Worm (Caenorhabditis elegans) whole organism, mixed stage, embryonic: ENCODE data around the gene cnnm-3.

Experiments used
- M03D4.4 ChIP-seq: sonication (generic microtip); optimal IDR thresholded peaks from 2 replicates; lab custom pipeline; 2017; ENCODE audit warnings: mild to moderate bottlenecking, missing genetic modification characterization, missing compliant biosample characterization
- bed-3 ChIP-seq: fragments of 200-800 bp; sonication (Bioruptor generic); optimal IDR thresholded peaks from 3 replicates; lab custom pipeline; 2018; ENCODE audit warnings: mild to moderate bottlenecking, missing genetic modification characterization, moderate library complexity, missing compliant biosample characterization
- blmp-1 ChIP-seq: fragments of 150-350 bp; optimal IDR thresholded peaks from 2 replicates; lab custom pipeline; 2014; ENCODE audit warnings: missing biosample characterization, missing genetic modification characterization
- ceh-39 ChIP-seq: fragments of 150-350 bp; optimal IDR thresholded peaks from 2 replicates; lab custom pipeline; 2014; ENCODE audit warnings: missing biosample characterization, missing genetic modification characterization
- ceh-43 ChIP-seq: fragments of 200-800 bp; sonication (Bioruptor generic); optimal IDR thresholded peaks from 2 replicates; lab custom pipeline; 2018; ENCODE audit warnings: mild to moderate bottlenecking, missing genetic modification characterization, moderate library complexity, missing compliant biosample characterization
- ceh-83 ChIP-seq: fragments of 200-800 bp; sonication (Bioruptor generic); optimal IDR thresholded peaks from 2 replicates; lab custom pipeline; 2018; ENCODE audit warnings: mild to moderate bottlenecking, missing genetic modification characterization, missing compliant biosample characterization
- ces-1 ChIP-seq: fragments of 150-350 bp; optimal IDR thresholded peaks from 2 replicates; lab custom pipeline; 2014; ENCODE audit warnings: missing biosample characterization, missing genetic modification reagents, missing genetic modification characterization
- cnd-1 ChIP-seq: fragments of 200-800 bp; sonication (Bioruptor generic); optimal IDR thresholded peaks from 2 replicates; lab custom pipeline; 2018; ENCODE audit warnings: mild to moderate bottlenecking, missing genetic modification characterization, missing compliant biosample characterization
- drap-1 ChIP-seq: fragments of 200-800 bp; sonication (Bioruptor generic); optimal IDR thresholded peaks from 3 replicates; lab custom pipeline; 2018; ENCODE audit warnings: mild to moderate bottlenecking, missing genetic modification characterization, missing compliant biosample characterization
- elt-1 ChIP-seq: sonication (generic microtip); optimal IDR thresholded peaks from 2 replicates; lab custom pipeline; 2017; ENCODE audit warnings: missing genetic modification characterization, mild to moderate bottlenecking, missing compliant biosample characterization, antibody characterized with exemption, moderate library complexity, borderline replicate concordance; ENCODE audit not compliant: insufficient read depth
- elt-3 ChIP-seq: fragments of 150-350 bp; optimal IDR thresholded peaks from 2 replicates; lab custom pipeline; 2014; ENCODE audit warnings: missing biosample characterization, missing genetic modification characterization
- flh-1 ChIP-seq: fragments of 200-800 bp; sonication (Bioruptor generic); optimal IDR thresholded peaks from 2 replicates; lab custom pipeline; 2018; ENCODE audit warnings: mild to moderate bottlenecking, missing genetic modification characterization, moderate library complexity, missing compliant biosample characterization
- hlh-1 ChIP-seq: fragments of 150-350 bp; optimal IDR thresholded peaks from 2 replicates; lab custom pipeline; 2014; ENCODE audit warnings: missing biosample characterization, missing genetic modification reagents, missing genetic modification characterization
- lin-13 ChIP-seq: fragments of 150-350 bp; optimal IDR thresholded peaks from 2 replicates; lab custom pipeline; 2014; ENCODE audit warnings: missing biosample characterization, missing genetic modification characterization
- lin-32 ChIP-seq: fragments of 200-800 bp; sonication (Bioruptor generic); optimal IDR thresholded peaks from 2 replicates; lab custom pipeline; 2018; ENCODE audit warnings: mild to moderate bottlenecking, missing genetic modification characterization, missing compliant biosample characterization
- mab-5 ChIP-seq: fragments of 150-350 bp; optimal IDR thresholded peaks from 2 replicates; lab custom pipeline; 2014; ENCODE audit warnings: missing biosample characterization, missing genetic modification characterization
- mep-1 ChIP-seq: fragments of 150-350 bp; optimal IDR thresholded peaks from 2 replicates; lab custom pipeline; 2017; ENCODE audit warnings: missing biosample characterization, missing genetic modification reagents, missing genetic modification characterization, inconsistent platforms
- mls-2 ChIP-seq: sonication (generic microtip); optimal IDR thresholded peaks from 2 replicates; lab custom pipeline; 2016; ENCODE audit warnings: mild to moderate bottlenecking, missing genetic modification characterization, moderate library complexity, missing compliant biosample characterization
- nhr-12 ChIP-seq: fragments of 150-350 bp; optimal IDR thresholded peaks from 2 replicates; lab custom pipeline; 2014; ENCODE audit warnings: missing biosample characterization, missing genetic modification characterization
- nhr-2 ChIP-seq: fragments of 150-350 bp; optimal IDR thresholded peaks from 2 replicates; lab custom pipeline; 2014; ENCODE audit warnings: missing biosample characterization, missing genetic modification characterization
- nhr-237 ChIP-seq: fragments of 150-350 bp; optimal IDR thresholded peaks from 2 replicates; lab custom pipeline; 2014; ENCODE audit warnings: missing biosample characterization, missing genetic modification characterization
- nhr-28 ChIP-seq: fragments of 150-350 bp; optimal IDR thresholded peaks from 2 replicates; lab custom pipeline; 2014; ENCODE audit warnings: missing biosample characterization, missing genetic modification characterization
- nhr-76 ChIP-seq: sonication (generic microtip); optimal IDR thresholded peaks from 2 replicates; lab custom pipeline; 2017; ENCODE audit warnings: missing biosample characterization, missing genetic modification characterization
- pha-4 ChIP-seq: fragments of 150-350 bp; optimal IDR thresholded peaks from 2 replicates; lab custom pipeline; 2018; ENCODE audit warnings: missing biosample characterization, missing genetic modification reagents, missing genetic modification characterization
- sem-2 ChIP-seq: fragments of 200-800 bp; sonication (Bioruptor generic); optimal IDR thresholded peaks from 2 replicates; lab custom pipeline; 2018; ENCODE audit warnings: mild to moderate bottlenecking, missing genetic modification characterization, missing compliant biosample characterization
- sptf-1 ChIP-seq: sonication (generic microtip); optimal IDR thresholded peaks from 2 replicates; lab custom pipeline; 2017; ENCODE audit warnings: mild to moderate bottlenecking, missing genetic modification characterization, moderate library complexity, missing compliant biosample characterization
- tbx-8 ChIP-seq: fragments of 200-800 bp; sonication (Bioruptor generic); optimal IDR thresholded peaks from 2 replicates; lab custom pipeline; 2018; ENCODE audit warnings: mild to moderate bottlenecking, missing genetic modification characterization, moderate library complexity, missing compliant biosample characterization
- unc-120 ChIP-seq: sonication (generic microtip); optimal IDR thresholded peaks from 2 replicates; lab custom pipeline; 2017; ENCODE audit warnings: missing genetic modification characterization, missing compliant biosample characterization; ENCODE audit not compliant: poor library complexity, severe bottlenecking
- unc-39 ChIP-seq: fragments of 150-350 bp; optimal IDR thresholded peaks from 2 replicates; lab custom pipeline; 2014; ENCODE audit warnings: missing biosample characterization, missing genetic modification characterization
- unc-62 ChIP-seq: fragments of 150-350 bp; optimal IDR thresholded peaks from 2 replicates; lab custom pipeline; 2014; ENCODE audit warnings: missing biosample characterization, missing genetic modification reagents, missing genetic modification characterization
- zip-8 ChIP-seq: fragments of 150-350 bp; optimal IDR thresholded peaks from 2 replicates; lab custom pipeline; 2014; ENCODE audit warnings: missing biosample characterization, missing genetic modification characterization
- ztf-11 ChIP-seq: fragments of 150-350 bp; optimal IDR thresholded peaks from 2 replicates; lab custom pipeline; 2014; ENCODE audit warnings: missing biosample characterization, missing genetic modification characterization

Gene cnnm-3

ce11 chrX:3018505-3018996 is 27.1 kb downstream of the cnnm-3 start, which contains the start of gene flp-18:
TSS of gene flp-18 (minus strand) at chrX:3018555.
- no peak for TF ChIP-seq pha-4 (tag; lab: Kevin White, UChicago)
- TF ChIP-seq ceh-43 (GFP tag; lab: Kevin White, UChicago), result no peak
- no peak for TF ChIP-seq hlh-1 (tag; lab: Kevin White, UChicago)
- TF ChIP-seq cnd-1 (tag; lab: Kevin White, UChicago), result no peak
- TF ChIP-seq elt-3, result no peak
- no peak for TF ChIP-seq blmp-1 (tag; lab: Kevin White, UChicago)
- TF ChIP-seq mep-1 (tag; lab: Kevin White, UChicago), result no peak
- no peak for TF ChIP-seq tbx-8 (GFP tag; lab: Kevin White, UChicago)
- no peak for TF ChIP-seq drap-1 (GFP tag; lab: Kevin White, UChicago)
- no peak for TF ChIP-seq mab-5 (tag; lab: Kevin White, UChicago)

ce11 chrX:3009190-3009589 is 36.5 kb downstream of the cnnm-3 start, which contains the start of gene Y48D7A.1:
TSS of gene Y48D7A.1 (plus strand) at chrX:3009490.
- no peak for TF ChIP-seq hlh-1 (tag; lab: Kevin White, UChicago)
- no peak for TF ChIP-seq ceh-83 (GFP tag; lab: Kevin White, UChicago)
- TF ChIP-seq unc-120 (tag; lab: Kevin White, UChicago), result no peak
- TF ChIP-seq ztf-11, result no peak
- TF ChIP-seq zip-8, result no peak
- TF ChIP-seq mls-2, result no peak
- TF ChIP-seq mab-5 (tag; lab: Kevin White, UChicago), result no peak
- TF ChIP-seq unc-39, result no peak
- no peak for TF ChIP-seq tbx-8 (GFP tag; lab: Kevin White, UChicago)
- no peak for TF ChIP-seq nhr-2 (tag; lab: Kevin White, UChicago)
- TF ChIP-seq bed-3 (GFP tag; lab: Kevin White, UChicago), result no peak
- no peak for TF ChIP-seq nhr-12
- no peak for TF ChIP-seq ceh-39 (tag; lab: Kevin White, UChicago)
- TF ChIP-seq sptf-1, result no peak
- no peak for TF ChIP-seq nhr-28 (tag; lab: Kevin White, UChicago)
- TF ChIP-seq unc-62 (GFP tag; lab: Kevin White, UChicago), result no peak
- no peak for TF ChIP-seq blmp-1 (tag; lab: Kevin White, UChicago)
- no peak for TF ChIP-seq elt-1 (tag; lab: Kevin White, UChicago)
- TF ChIP-seq lin-13 (tag; lab: Kevin White, UChicago), result no peak
- no peak for TF ChIP-seq M03D4.4 (tag; lab: Kevin White, UChicago)
- TF ChIP-seq, all 35 proteins: peak for 0

ce11 chrX:3003703-3004102 is 41.9 kb downstream of the cnnm-3 start, which contains the start of gene Y41G9A.6:
TSS of gene Y41G9A.6 (minus strand) at chrX:3003803.
- TF ChIP-seq nhr-12 (no peak), mep-1 (tag; lab: Kevin White, UChicago) (no peak), ceh-43 (GFP tag; lab: Kevin White, UChicago) (no peak), ces-1 (no peak), M03D4.4 (tag; lab: Kevin White, UChicago) (no peak), nhr-76 (tag; lab: Kevin White, UChicago) (no peak), ceh-83 (GFP tag; lab: Kevin White, UChicago) (no peak), pha-4 (tag; lab: Kevin White, UChicago) (no peak), lin-13 (tag; lab: Kevin White, UChicago) (no peak), nhr-28 (tag; lab: Kevin White, UChicago) (no peak)

- TF ChIP-seq ceh-39 (tag; lab: Kevin White, UChicago) (no peak), hlh-1 (tag; lab: Kevin White, UChicago) (no peak), ces-1 (no peak), mls-2 (no peak), cnd-1 (tag; lab: Kevin White, UChicago) (no peak), unc-120 (tag; lab: Kevin White, UChicago) (no peak), M03D4.4 (tag; lab: Kevin White, UChicago) (no peak), unc-39 (no peak), bed-3 (GFP tag; lab: Kevin White, UChicago) (no peak), lin-13 (tag; lab: Kevin White, UChicago) (no peak), sptf-1 (no peak), ceh-43 (GFP tag; lab: Kevin White, UChicago) (no peak), flh-1 (GFP tag; lab: Kevin White, UChicago) (no peak), nhr-76 (tag; lab: Kevin White, UChicago) (no peak), nhr-237 (tag; lab: Kevin White, UChicago) (no peak), ztf-11 (no peak), nhr-28 (tag; lab: Kevin White, UChicago) (no peak), sem-2 (GFP tag; lab: Kevin White, UChicago) (no peak), lin-32 (GFP tag; lab: Kevin White, UChicago) (no peak)
These were observed 46.0 kb downstream of the cnnm-3 start, which contains the start of gene Y41G9A.17 for ce11 chrX:2999652-3000051. TSS of gene Y41G9A.17 (minus strand) at chrX:2999752.
